Worm (Caenorhabditis elegans): ENCODE measurements around the gene ula-1.

ula-1 gene

ce11 chrIII:4899728-4900127, 20.4 kb downstream of the ula-1 start (continued):
- TF ChIP-seq daf-12 (tag; optimal IDR thresholded peaks at IDR 0.05): no peak
- TF ChIP-seq unc-62 (GFP tag; optimal IDR thresholded peaks at IDR 0.05 in 1 of 2): peak; percentile 28 to 100
- no peak for TF ChIP-seq unc-62 (tag; optimal IDR thresholded peaks at IDR 0.05)
- TF ChIP-seq unc-39 (tag; optimal IDR thresholded peaks at IDR 0.05): peak; percentile 90
- peak; percentile 93 for TF ChIP-seq D1046.2 (GFP tag; IDR thresholded peaks at IDR 0.05)
- TF ChIP-seq Y48G9A.11 (GFP tag; IDR thresholded peaks at IDR 0.05): peak; percentile 81
- TF ChIP-seq ZK337.2 (GFP tag; IDR thresholded peaks at IDR 0.05): peak; percentile 81; the same call in 1 of the 2 replicates
- TF ChIP-seq attf-4 (tag; optimal IDR thresholded peaks at IDR 0.05): no peak
- peak; percentile 36 for TF ChIP-seq ceh-28 (tag; optimal IDR thresholded peaks at IDR 0.05)
- TF ChIP-seq fos-1 (tag; optimal IDR thresholded peaks at IDR 0.05): no peak
- TF ChIP-seq spr-1 (tag; optimal IDR thresholded peaks at IDR 0.05): peak; percentile 96
- peak; percentile 100 for TF ChIP-seq aha-1 (tag)
- peak; percentile 97 for TF ChIP-seq vab-7 (GFP tag; IDR thresholded peaks at IDR 0.05)
- no peak for TF ChIP-seq Y105C5A.15 (GFP tag; IDR thresholded peaks at IDR 0.05)
- peak; percentile 97 for TF ChIP-seq nhr-6 (tag; optimal IDR thresholded peaks at IDR 0.05)
- TF ChIP-seq tra-1 (GFP tag; IDR thresholded peaks at IDR 0.05): peak; percentile 99
- peak; percentile 71 for TF ChIP-seq lin-15B (tag; optimal IDR thresholded peaks at IDR 0.05)

ce11 chrIII:4899035-4899578, 21.0 kb downstream of the ula-1 start, which contains the start of gene nhl-2:
Gene nhl-2 (minus strand): TSS chrIII:4899085.
- TF ChIP-seq hlh-30 (tag; optimal IDR thresholded peaks at IDR 0.05; ENCODE audit: insufficient read depth): peak; percentile 76
- no peak for TF ChIP-seq snpc-1.2 (GFP tag; IDR thresholded peaks at IDR 0.05)
- no peak for TF ChIP-seq dmd-8 (GFP tag; IDR thresholded peaks at IDR 0.05)
- TF ChIP-seq aha-1 (tag): peak; percentile 50
- no peak for TF ChIP-seq ces-1 (GFP tag; optimal IDR thresholded peaks at IDR 0.05)
- no peak for TF ChIP-seq lim-7 (GFP tag; IDR thresholded peaks at IDR 0.05)
- TF ChIP-seq daf-8 (GFP tag; IDR thresholded peaks at IDR 0.05): no peak
- TF ChIP-seq madf-9 (GFP tag; conservative IDR thresholded peaks at IDR 0.05): no peak
- no peak for TF ChIP-seq ceh-44 (GFP tag; IDR thresholded peaks at IDR 0.05)
- TF ChIP-seq attf-4 (tag; optimal IDR thresholded peaks at IDR 0.05): no peak
- TF ChIP-seq hmg-1.1 (GFP tag; IDR thresholded peaks at IDR 0.05): no peak
- TF ChIP-seq dmd-6 (GFP tag; IDR thresholded peaks at IDR 0.05): peak; percentile 5; the same call in 1 of the 2 replicates

ce11 chrIII:4895313-4895712, 24.8 kb downstream of the ula-1 start:
- no peak for TF ChIP-seq dmd-6 (GFP tag; IDR thresholded peaks at IDR 0.05)
- no peak for TF ChIP-seq nhr-10 (tag; optimal IDR thresholded peaks at IDR 0.05)
- TF ChIP-seq nhr-11 (tag; optimal IDR thresholded peaks at IDR 0.05): no peak
- TF ChIP-seq ceh-82 (tag; optimal IDR thresholded peaks at IDR 0.05): no peak
- TF ChIP-seq ztf-7 (tag; optimal IDR thresholded peaks at IDR 0.05): no peak
- peak in 1 of 2 experiments; percentile 91 for TF ChIP-seq unc-62 (GFP tag; optimal IDR thresholded peaks at IDR 0.05 in 1 of 2)
- TF ChIP-seq unc-62 (tag; optimal IDR thresholded peaks at IDR 0.05): no peak

ce11 chrIII:4893540-4893939, 26.6 kb downstream of the ula-1 start, which contains the start of gene F26F4.6:
Gene F26F4.6 (minus strand): TSS chrIII:4893640.
- TF ChIP-seq dmd-8 (GFP tag; IDR thresholded peaks at IDR 0.05) (no peak), aha-1 (tag) (no peak), madf-9 (GFP tag; conservative IDR thresholded peaks at IDR 0.05) (no peak), Y5F2A.4 (GFP tag; optimal IDR thresholded peaks at IDR 0.05) (no peak), fkh-10 (GFP tag; optimal IDR thresholded peaks at IDR 0.05) (no peak), cey-2 (tag; optimal IDR thresholded peaks at IDR 0.05; ENCODE audit: borderline replicate concordance, insufficient read depth) (no peak), ZK546.5 (tag; optimal IDR thresholded peaks at IDR 0.05) (no peak), daf-16 (GFP tag; optimal IDR thresholded peaks at IDR 0.05) (no peak), daf-16 (tag; optimal IDR thresholded peaks at IDR 0.05) (no peak), ceh-44 (GFP tag; IDR thresholded peaks at IDR 0.05) (no peak), dve-1 (tag; optimal IDR thresholded peaks at IDR 0.05; ENCODE audit: insufficient read depth) (no peak), ZK337.2 (GFP tag; IDR thresholded peaks at IDR 0.05) (no peak), lin-13 (GFP tag; optimal IDR thresholded peaks at IDR 0.05) (no peak), pqm-1 (tag; optimal IDR thresholded peaks at IDR 0.05) (no peak), snpc-4 (tag; optimal IDR thresholded peaks at IDR 0.05) (no peak), lir-3 (tag; optimal IDR thresholded peaks at IDR 0.05) (no peak), spr-3 (GFP tag; optimal IDR thresholded peaks at IDR 0.05) (no peak), T26A8.4 (GFP tag; IDR thresholded peaks at IDR 0.05) (no peak), hlh-30 (tag; optimal IDR thresholded peaks at IDR 0.05; ENCODE audit: insufficient read depth) (no peak), zag-1 (tag; optimal IDR thresholded peaks at IDR 0.05) (no peak)
